Worm (Caenorhabditis elegans) whole organism, L4 larva: Measurements from ENCODE around the gene C31E10.5.
A peak's percentile ranks its signal among the peaks of the same experiment; 100 is the strongest.

Experiments used
- attf-4 ChIP-seq: sonication (generic microtip); optimal IDR thresholded peaks from 3 replicates; lab custom pipeline; 2017; ENCODE audit warnings: missing biosample characterization, missing genetic modification characterization
- ceh-20 ChIP-seq: fragments of 200-800 bp; sonication (Bioruptor generic); IDR thresholded peaks from 2 replicates; pipeline ENCODE4 v1.3.6; 2022; ENCODE audit warnings: missing genetic modification reagents, missing genetic modification characterization, missing compliant biosample characterization
- egl-27 ChIP-seq: sonication (generic microtip); optimal IDR thresholded peaks from 3 replicates; lab custom pipeline; 2017; ENCODE audit warnings: missing biosample characterization, missing genetic modification reagents, missing genetic modification characterization
- fos-1 ChIP-seq: fragments of 150-350 bp; optimal IDR thresholded peaks from 2 replicates; lab custom pipeline; 2014; ENCODE audit warnings: missing biosample characterization, missing genetic modification characterization
- nhr-102 ChIP-seq: sonication (generic microtip); optimal IDR thresholded peaks from 2 replicates; lab custom pipeline; 2016; ENCODE audit warnings: mild to moderate bottlenecking, missing genetic modification characterization, moderate library complexity, missing compliant biosample characterization

DNA sequence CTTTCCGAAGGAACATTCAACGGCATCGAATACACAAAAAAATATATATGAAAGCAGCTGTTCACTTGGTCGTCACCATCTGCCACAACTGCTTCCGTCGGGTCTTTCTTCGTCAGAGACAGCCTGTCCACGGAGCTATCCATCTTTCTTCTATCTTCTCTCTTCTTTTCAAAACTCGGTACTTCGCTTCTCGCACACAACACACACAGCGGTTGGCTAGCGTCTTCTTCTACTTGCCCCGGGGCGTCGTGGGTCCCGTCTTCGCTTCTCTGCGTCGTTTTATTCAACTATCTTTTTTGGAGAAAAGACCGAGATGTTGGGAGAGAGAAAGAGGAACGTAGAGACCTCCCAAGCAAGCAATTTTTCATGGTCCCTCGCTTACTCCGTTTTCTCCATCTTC lies 21.1 kb upstream of the C31E10.5 start:
- TF ChIP-seq attf-4 (no peak), egl-27 (tag; lab: Kevin White, UChicago) (no peak), ceh-20 (GFP tag; lab: Robert Waterston, UW) (0 out of 2 replicates have a peak, but pooled peaks have one; percentile 58), fos-1 (tag; lab: Kevin White, UChicago) (no peak), nhr-102 (tag; lab: Kevin White, UChicago) (no peak)
